Fruit fly (Drosophila melanogaster): ENCODE results near the gene Nedd4.

The Nedd4 gene

DNA sequence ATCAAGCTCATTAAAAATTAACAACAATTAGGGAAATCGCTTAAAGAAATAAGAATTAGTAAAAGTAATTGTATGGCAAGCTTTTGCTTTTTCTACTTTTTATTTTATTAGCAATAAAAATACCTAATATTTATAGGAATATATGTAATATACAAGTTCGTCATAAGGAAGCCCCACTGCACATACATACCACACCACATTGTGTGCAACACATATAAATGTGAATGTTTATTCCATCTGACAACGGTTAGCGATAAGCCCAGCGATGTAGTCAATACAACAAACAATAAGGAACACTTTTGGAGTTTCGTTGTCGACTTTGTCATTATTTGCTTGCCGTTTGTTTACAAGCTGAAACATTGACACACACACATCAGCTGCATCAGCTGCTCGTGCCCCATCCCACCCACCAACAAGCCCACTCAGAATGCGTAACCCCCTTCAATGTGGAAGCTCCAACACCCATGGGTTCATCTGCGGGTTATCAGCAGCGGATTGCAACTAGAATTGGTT, 44.5 kb upstream of the Nedd4 start (continued):
- peak; percentile 86 for TF ChIP-seq org-1 (GFP tag; optimal IDR thresholded peaks at IDR 0.05)
- TF ChIP-seq CG2889 (GFP tag; IDR thresholded peaks at IDR 0.05): no peak
- TF ChIP-seq CG13123 (GFP tag; optimal IDR thresholded peaks at IDR 0.05): peak; percentile 71
- TF ChIP-seq dysf (GFP tag; IDR thresholded peaks at IDR 0.05): no peak
- TF ChIP-seq gcm2 (GFP tag; optimal IDR thresholded peaks at IDR 0.05): no peak
- TF ChIP-seq CG31388 (GFP tag; optimal IDR thresholded peaks at IDR 0.05): no peak
- TF ChIP-seq psq (GFP tag; optimal IDR thresholded peaks at IDR 0.05): peak; percentile 12
- peak; percentile 23 for TF ChIP-seq HmgZ (tag; optimal IDR thresholded peaks at IDR 0.05)
- no peak for TF ChIP-seq NK7.1 (GFP tag; optimal IDR thresholded peaks at IDR 0.05)
- TF ChIP-seq lov (optimal IDR thresholded peaks at IDR 0.05): no peak
- peak; percentile 89; the same call in 2 of the 3 replicates for TF ChIP-seq lov (GFP tag; IDR thresholded peaks at IDR 0.05)
- peak; percentile 71 for TF ChIP-seq CG17385 (GFP tag; optimal IDR thresholded peaks at IDR 0.05)
- TF ChIP-seq Blimp-1 (GFP tag; optimal IDR thresholded peaks at IDR 0.05): peak; percentile 87
- peak; percentile 24 for TF ChIP-seq CG3281 (GFP tag; optimal IDR thresholded peaks at IDR 0.05)
- TF ChIP-seq gcm (GFP tag; optimal IDR thresholded peaks at IDR 0.05): peak; percentile 91
- no peak for TF ChIP-seq prd (optimal IDR thresholded peaks at IDR 0.05)
- peak; percentile 18; the same call in 1 of the 3 replicates for TF ChIP-seq prd (GFP tag; IDR thresholded peaks at IDR 0.05)
- peak; percentile 58 for TF ChIP-seq CG12942 (GFP tag; optimal IDR thresholded peaks at IDR 0.05)
- no peak for TF ChIP-seq lmd (GFP tag; IDR thresholded peaks at IDR 0.05)
- TF ChIP-seq ap (GFP tag; IDR thresholded peaks at IDR 0.05): peak; percentile 30; the same call in 1 of the 2 replicates
- TF ChIP-seq tna (GFP tag; IDR thresholded peaks at IDR 0.05; ENCODE audit: partially characterized antibody): no peak
- peak; percentile 51 for TF ChIP-seq CG2116 (GFP tag; optimal IDR thresholded peaks at IDR 0.05)
- TF ChIP-seq CG7839 (tag; optimal IDR thresholded peaks at IDR 0.05): peak; percentile 37
- TF ChIP-seq D (optimal IDR thresholded peaks at IDR 0.05): no peak
- TF ChIP-seq D (GFP tag; optimal IDR thresholded peaks at IDR 0.05): peak; percentile 88
- TF ChIP-seq hth (optimal IDR thresholded peaks at IDR 0.05): no peak
- TF ChIP-seq CG14050 (GFP tag; IDR thresholded peaks at IDR 0.05): no peak
- peak; percentile 86 for TF ChIP-seq CG12236 (GFP tag; optimal IDR thresholded peaks at IDR 0.05)
- no peak for TF ChIP-seq jing (GFP tag; optimal IDR thresholded peaks at IDR 0.05)
- no peak for TF ChIP-seq wdn (GFP tag; IDR thresholded peaks at IDR 0.05)
- TF ChIP-seq CHES-1-like (GFP tag; optimal IDR thresholded peaks at IDR 0.05): no peak
- no peak for TF ChIP-seq amos (GFP tag; IDR thresholded peaks at IDR 0.05; ENCODE audit: partially characterized antibody)
- no peak for TF ChIP-seq MBD-R2 (GFP tag; IDR thresholded peaks at IDR 0.05)
- no peak for TF ChIP-seq CG16813 (GFP tag; IDR thresholded peaks at IDR 0.05; ENCODE audit: partially characterized antibody)
- TF ChIP-seq CG15514 (GFP tag; optimal IDR thresholded peaks at IDR 0.05): no peak
- TF ChIP-seq cato (GFP tag; optimal IDR thresholded peaks at IDR 0.05; ENCODE audit: borderline replicate concordance): peak; percentile 70
- TF ChIP-seq Sox102F (GFP tag; optimal IDR thresholded peaks at IDR 0.05): peak; percentile 74
- no peak for TF ChIP-seq CG9932 (GFP tag; IDR thresholded peaks at IDR 0.05)
- peak; percentile 61 for TF ChIP-seq trh (GFP tag; optimal IDR thresholded peaks at IDR 0.05)
- peak in 1 of 2 experiments; percentile 85 for TF ChIP-seq Hr78 (GFP tag; optimal IDR thresholded peaks at IDR 0.05)
- TF ChIP-seq CG3838 (GFP tag; optimal IDR thresholded peaks at IDR 0.05): peak; percentile 67
- TF ChIP-seq CG10431 (GFP tag; optimal IDR thresholded peaks at IDR 0.05): peak; percentile 95
- TF ChIP-seq mld (GFP tag; IDR thresholded peaks at IDR 0.05; ENCODE audit: partially characterized antibody): no peak
- TF ChIP-seq CG16815 (GFP tag; optimal IDR thresholded peaks at IDR 0.05): no peak
- peak; percentile 66; the same call in 1 of the 2 replicates for TF ChIP-seq stc (GFP tag; IDR thresholded peaks at IDR 0.05)
- no peak for TF ChIP-seq CG31224 (GFP tag; IDR thresholded peaks at IDR 0.05)
- TF ChIP-seq CG1647 (GFP tag; optimal IDR thresholded peaks at IDR 0.05): peak; percentile 11
- TF ChIP-seq fd96Cb (tag; optimal IDR thresholded peaks at IDR 0.05): peak; percentile 61
- no peak for TF ChIP-seq Ada2b (GFP tag; IDR thresholded peaks at IDR 0.05)
- peak; percentile 67 for TF ChIP-seq CG10462 (GFP tag; optimal IDR thresholded peaks at IDR 0.05)
- no peak for TF ChIP-seq CG12155 (GFP tag; optimal IDR thresholded peaks at IDR 0.05)
- TF ChIP-seq Atf-2 (GFP tag; optimal IDR thresholded peaks at IDR 0.05): peak; percentile 19
